Fruit fly (Drosophila melanogaster): ENCODE results near the gene if.

dm6 chrX:16740606-16741005 is 42.6 kb downstream of the if start, which contains the start of gene CG32568:
- no peak for TF ChIP-seq Clk (GFP tag; optimal IDR thresholded peaks at IDR 0.05)
- TF ChIP-seq kay (GFP tag; ENCODE audit: borderline replicate concordance): no peak
- TF ChIP-seq Hr96 (GFP tag; optimal IDR thresholded peaks at IDR 0.05): no peak

Measured in whole organism, adult.